Worm (Caenorhabditis elegans) whole organism, L4 larva: ENCODE results near the gene Y39A1A.17.

Source experiments
- D1046.2 ChIP-seq: fragments of 200-800 bp; sonication (Bioruptor generic); IDR thresholded peaks from 2 replicates; pipeline ENCODE4 v1.3.6; 2022; ENCODE audit warnings: missing genetic modification characterization, missing compliant biosample characterization
- F26F4.8 ChIP-seq: fragments of 200-800 bp; sonication (Bioruptor generic); conservative IDR thresholded peaks from 2 replicates; pipeline ENCODE4 v1.3.6; 2022; ENCODE audit warnings: missing genetic modification characterization, missing compliant biosample characterization
- F49E8.2 ChIP-seq: sonication (generic microtip); optimal IDR thresholded peaks from 2 replicates; lab custom pipeline; 2016; ENCODE audit warnings: missing compliant biosample characterization, mild to moderate bottlenecking, missing genetic modification characterization, borderline replicate concordance
- R02D3.7 ChIP-seq: fragments of 150-350 bp; sonication (generic microtip); optimal IDR thresholded peaks from 3 replicates; lab custom pipeline; 2014; ENCODE audit warnings: missing biosample characterization, missing genetic modification characterization
- aha-1 ChIP-seq: fragments of 150-350 bp; peaks from one replicate; lab custom pipeline; 2014; ENCODE audit warnings: missing biosample characterization, missing genetic modification characterization
- ama-1 ChIP-seq: fragments of 150-350 bp; optimal IDR thresholded peaks from 2 replicates; lab custom pipeline; 2014; ENCODE audit warnings: inconsistent platforms, mixed read lengths
- ceh-62 ChIP-seq: sonication (generic microtip); optimal IDR thresholded peaks from 2 replicates; lab custom pipeline; 2017; ENCODE audit warnings: missing biosample characterization, missing genetic modification characterization
- cey-2 ChIP-seq: sonication (generic microtip); optimal IDR thresholded peaks from 3 replicates; lab custom pipeline; 2017; ENCODE audit warnings: missing genetic modification characterization, mild to moderate bottlenecking, missing compliant biosample characterization, antibody characterized with exemption, borderline replicate concordance; ENCODE audit not compliant: insufficient read depth
- daf-12 ChIP-seq: fragments of 150-350 bp; optimal IDR thresholded peaks from 2 replicates; lab custom pipeline; 2014; ENCODE audit warnings: missing biosample characterization, missing genetic modification reagents, missing genetic modification characterization
- daf-16 ChIP-seq, 3 experiments: sonication (generic microtip); optimal IDR thresholded peaks; 2 replicates each; lab custom pipeline; 2016 to 2017; ENCODE audit warnings: missing genetic modification characterization in 3 of 3, missing genetic modification reagents in 3 of 3, mild to moderate bottlenecking in 2 of 3, missing compliant biosample characterization in 2 of 3, missing biosample characterization in 1 of 3, moderate library complexity in 1 of 3
- daf-19 ChIP-seq: fragments of 200-800 bp; sonication (Bioruptor generic); conservative IDR thresholded peaks from 2 replicates; pipeline ENCODE4 v1.3.6; 2022; ENCODE audit warnings: missing genetic modification characterization, missing compliant biosample characterization
- dmd-6 ChIP-seq: fragments of 200-800 bp; sonication (Bioruptor generic); IDR thresholded peaks from 2 replicates; pipeline ENCODE4 v1.3.6; 2022; ENCODE audit warnings: missing genetic modification reagents, missing genetic modification characterization, missing compliant biosample characterization
- dmd-9 ChIP-seq: fragments of 200-800 bp; sonication (Bioruptor generic); IDR thresholded peaks from 2 replicates; pipeline ENCODE4 v1.3.6; 2022; ENCODE audit warnings: missing genetic modification reagents, missing genetic modification characterization, missing compliant biosample characterization
- dpl-1 ChIP-seq: fragments of 150-350 bp; optimal IDR thresholded peaks from 2 replicates; lab custom pipeline; 2014; ENCODE audit warnings: missing biosample characterization, missing genetic modification reagents, missing genetic modification characterization
- duxl-1 ChIP-seq: sonication (generic microtip); optimal IDR thresholded peaks from 2 replicates; lab custom pipeline; 2016; ENCODE audit warnings: mild to moderate bottlenecking, missing genetic modification characterization, moderate library complexity, missing compliant biosample characterization; ENCODE audit not compliant: poor library complexity
- dve-1 ChIP-seq: sonication (generic microtip); optimal IDR thresholded peaks from 2 replicates; lab custom pipeline; 2017; ENCODE audit warnings: antibody characterized with exemption, mild to moderate bottlenecking, missing genetic modification characterization, missing compliant biosample characterization; ENCODE audit not compliant: insufficient read depth
- fkh-10 ChIP-seq: fragments of 150-350 bp; optimal IDR thresholded peaks from 2 replicates; lab custom pipeline; 2014; ENCODE audit warnings: missing biosample characterization, missing genetic modification reagents, missing genetic modification characterization
- hlh-30 ChIP-seq: sonication (generic microtip); optimal IDR thresholded peaks from 2 replicates; lab custom pipeline; 2017; ENCODE audit warnings: antibody characterized with exemption, mild to moderate bottlenecking, missing genetic modification characterization, missing compliant biosample characterization; ENCODE audit not compliant: insufficient read depth
- hmg-1.1 ChIP-seq: fragments of 200-800 bp; sonication (Bioruptor generic); IDR thresholded peaks from 2 replicates; pipeline ENCODE4 v1.3.6; 2022; ENCODE audit warnings: missing genetic modification reagents, missing genetic modification characterization, missing compliant biosample characterization
- jun-1 ChIP-seq: fragments of 150-350 bp; optimal IDR thresholded peaks from 2 replicates; lab custom pipeline; 2014; ENCODE audit warnings: missing biosample characterization, missing genetic modification reagents, missing genetic modification characterization
- lin-13 ChIP-seq: fragments of 150-350 bp; optimal IDR thresholded peaks from 2 replicates; lab custom pipeline; 2014; ENCODE audit warnings: missing biosample characterization, missing genetic modification reagents, missing genetic modification characterization
- lin-29 ChIP-seq: fragments of 200-800 bp; sonication (Bioruptor generic); IDR thresholded peaks from 2 replicates; pipeline ENCODE4 v1.3.6; 2022; ENCODE audit warnings: missing genetic modification reagents, missing genetic modification characterization, missing compliant biosample characterization
- lin-38 ChIP-seq: fragments of 200-800 bp; sonication (Bioruptor generic); IDR thresholded peaks from 2 replicates; pipeline ENCODE4 v1.3.6; 2022; ENCODE audit warnings: missing genetic modification reagents, missing genetic modification characterization, missing compliant biosample characterization
- lir-3 ChIP-seq: sonication (generic microtip); optimal IDR thresholded peaks from 2 replicates; lab custom pipeline; 2016; ENCODE audit warnings: mild to moderate bottlenecking, missing genetic modification characterization, missing compliant biosample characterization
- mdl-1 ChIP-seq, 2 experiments: fragments of 150-350 bp in 1 of 2; sonication (generic microtip) in 1 of 2; optimal IDR thresholded peaks; 2 replicates each; lab custom pipeline; 2014 to 2017; ENCODE audit warnings: missing biosample characterization in 2 of 2, missing genetic modification characterization in 2 of 2
- mxl-3 ChIP-seq: fragments of 200-800 bp; sonication (Bioruptor generic); optimal IDR thresholded peaks from 2 replicates; lab custom pipeline; 2018; ENCODE audit warnings: mild to moderate bottlenecking, missing genetic modification characterization, missing compliant biosample characterization
- nhr-25 ChIP-seq: sonication (generic microtip); optimal IDR thresholded peaks from 2 replicates; lab custom pipeline; 2017; ENCODE audit warnings: missing genetic modification characterization, mild to moderate bottlenecking, missing compliant biosample characterization, antibody characterized with exemption, moderate library complexity, borderline replicate concordance; ENCODE audit not compliant: insufficient read depth
- nhr-28 ChIP-seq: fragments of 150-350 bp; optimal IDR thresholded peaks from 2 replicates; lab custom pipeline; 2014; ENCODE audit warnings: missing biosample characterization, missing genetic modification characterization
- nhr-41 ChIP-seq: fragments of 200-800 bp; sonication (Bioruptor generic); IDR thresholded peaks from 2 replicates; pipeline ENCODE4 v1.3.6; 2022; ENCODE audit warnings: missing genetic modification reagents, missing genetic modification characterization, missing compliant biosample characterization
- nhr-77 ChIP-seq: fragments of 150-350 bp; optimal IDR thresholded peaks from 2 replicates; lab custom pipeline; 2014; ENCODE audit warnings: missing biosample characterization, missing genetic modification characterization
- pqm-1 ChIP-seq: sonication (generic microtip); optimal IDR thresholded peaks from 2 replicates; lab custom pipeline; 2017; ENCODE audit warnings: missing biosample characterization, missing genetic modification characterization
- sdz-12 ChIP-seq: fragments of 200-800 bp; sonication (Bioruptor generic); optimal IDR thresholded peaks from 2 replicates; lab custom pipeline; 2018; ENCODE audit warnings: mild to moderate bottlenecking, missing genetic modification characterization, missing compliant biosample characterization
- set-16 ChIP-seq: fragments of 200-800 bp; sonication (Bioruptor generic); IDR thresholded peaks from 2 replicates; pipeline ENCODE4 v1.3.6; 2022; ENCODE audit warnings: missing genetic modification reagents, missing genetic modification characterization, missing compliant biosample characterization
- skn-1 ChIP-seq: fragments of 150-350 bp; optimal IDR thresholded peaks from 2 replicates; lab custom pipeline; 2014; ENCODE audit warnings: missing biosample characterization, missing genetic modification characterization
- snpc-1.2 ChIP-seq: fragments of 200-800 bp; sonication (Bioruptor generic); IDR thresholded peaks from 2 replicates; pipeline ENCODE4 v1.3.6; 2022; ENCODE audit warnings: missing genetic modification reagents, missing genetic modification characterization, missing compliant biosample characterization
- spr-3 ChIP-seq: fragments of 200-800 bp; sonication (Bioruptor generic); optimal IDR thresholded peaks from 2 replicates; lab custom pipeline; 2018; ENCODE audit warnings: mild to moderate bottlenecking, missing genetic modification characterization, missing compliant biosample characterization
- tra-1 ChIP-seq: fragments of 200-800 bp; sonication (Bioruptor generic); IDR thresholded peaks from 2 replicates; pipeline ENCODE4 v1.3.6; 2022; ENCODE audit warnings: missing genetic modification reagents, missing genetic modification characterization, missing compliant biosample characterization
- unc-62 ChIP-seq, 3 experiments: fragments of 150-350 bp in 1 of 3; sonication (generic microtip); optimal IDR thresholded peaks in 2 of 3; peaks in 1 of 3; 1 replicate in 1 of 3; 2 replicates in 2 of 3; lab custom pipeline; 2014 to 2017; ENCODE audit warnings: missing biosample characterization in 3 of 3, missing genetic modification characterization in 3 of 3, missing genetic modification reagents in 3 of 3, missing genotype in 1 of 3
- zip-11 ChIP-seq: fragments of 200-800 bp; sonication (Bioruptor generic); IDR thresholded peaks from 2 replicates; pipeline ENCODE4 v1.3.6; 2022; ENCODE audit warnings: missing genetic modification characterization, missing compliant biosample characterization

Y39A1A.17 gene

ce11 chrIII:10666640-10667039 lies 24.3 kb downstream of the Y39A1A.17 start:
- TF ChIP-seq mxl-3 (GFP tag; lab: Kevin White, UChicago) (no peak), zip-11 (GFP tag; lab: Robert Waterston, UW) (no peak), F26F4.8 (GFP tag; lab: Robert Waterston, UW) (no peak), hmg-1.1 (0 out of 2 replicates have a peak, but pooled peaks have one; percentile 8), nhr-77 (no peak), snpc-1.2 (0 out of 2 replicates have a peak, but pooled peaks have one; percentile 28), unc-62 (GFP tag; optimal IDR thresholded peaks at IDR 0.05 in 1 of 2; lab: Kevin White, UChicago) (peak in 1 of 2 experiments; percentile 26), unc-62 (tag; optimal IDR thresholded peaks at IDR 0.05; lab: Kevin White, UChicago) (no peak)

DNA sequence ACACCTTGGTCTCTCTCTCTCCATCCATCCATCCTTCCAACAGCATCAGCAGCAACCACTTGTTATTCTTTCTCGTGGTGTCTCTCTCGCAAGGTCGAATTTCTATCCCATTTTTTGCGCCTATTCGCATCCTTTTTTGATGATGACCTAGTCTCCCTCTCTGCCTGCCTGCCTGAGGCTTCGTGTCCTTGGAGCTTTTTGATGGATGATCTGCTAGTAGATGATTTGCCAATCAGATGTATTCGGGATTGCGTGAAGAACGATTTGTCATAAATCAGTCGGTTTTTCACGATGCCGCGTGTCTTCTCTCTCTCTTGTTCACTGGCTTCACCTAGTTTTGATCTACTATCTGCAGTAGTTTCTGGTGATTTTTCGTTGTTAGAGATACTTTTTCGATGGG lies 29.6 kb downstream of the Y39A1A.17 start:
- TF ChIP-seq nhr-28 (peak; percentile 44), mxl-3 (GFP tag; lab: Kevin White, UChicago) (peak; percentile 28), nhr-25 (tag; lab: Kevin White, UChicago) (peak; percentile 41), unc-62 (GFP tag; optimal IDR thresholded peaks at IDR 0.05 in 1 of 2; lab: Kevin White, UChicago) (peak in 1 of 2 experiments; percentile 66), unc-62 (tag; optimal IDR thresholded peaks at IDR 0.05; lab: Kevin White, UChicago) (no peak), duxl-1 (no peak), fkh-10 (GFP tag; lab: Kevin White, UChicago) (no peak), aha-1 (tag; lab: Kevin White, UChicago) (peak; percentile 83), daf-12 (tag; lab: Kevin White, UChicago) (no peak), hlh-30 (tag; lab: Kevin White, UChicago) (peak; percentile 26), mdl-1 (tag; optimal IDR thresholded peaks at IDR 0.05; lab: Kevin White, UChicago) (peak in 1 of 2 experiments; percentile 43)

DNA sequence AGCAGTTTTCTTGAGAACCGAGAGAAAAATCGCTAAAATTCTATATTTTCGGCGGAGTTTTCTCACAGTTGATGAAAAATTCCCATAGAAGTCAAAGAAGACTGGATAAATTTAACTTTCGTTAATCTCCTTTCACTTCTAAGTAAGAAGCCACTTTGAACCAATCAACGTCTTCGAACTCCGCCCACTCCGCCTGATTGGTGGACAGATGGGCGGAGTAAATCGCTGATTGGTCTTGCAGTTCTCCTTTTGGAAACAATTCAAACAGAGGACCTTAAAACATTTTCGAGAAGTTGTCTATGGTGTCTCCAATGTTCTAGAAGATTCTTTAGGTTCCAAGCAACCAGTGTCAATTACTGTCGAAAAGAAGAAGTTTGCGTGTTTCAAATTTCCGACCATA lies 32.5 kb downstream of the Y39A1A.17 start:
- TF ChIP-seq lin-13 (GFP tag; lab: Kevin White, UChicago): no peak
- TF ChIP-seq aha-1 (tag; lab: Kevin White, UChicago): peak; percentile 64
- no peak for TF ChIP-seq set-16
- no peak for TF ChIP-seq jun-1 (tag; lab: Kevin White, UChicago)

DNA sequence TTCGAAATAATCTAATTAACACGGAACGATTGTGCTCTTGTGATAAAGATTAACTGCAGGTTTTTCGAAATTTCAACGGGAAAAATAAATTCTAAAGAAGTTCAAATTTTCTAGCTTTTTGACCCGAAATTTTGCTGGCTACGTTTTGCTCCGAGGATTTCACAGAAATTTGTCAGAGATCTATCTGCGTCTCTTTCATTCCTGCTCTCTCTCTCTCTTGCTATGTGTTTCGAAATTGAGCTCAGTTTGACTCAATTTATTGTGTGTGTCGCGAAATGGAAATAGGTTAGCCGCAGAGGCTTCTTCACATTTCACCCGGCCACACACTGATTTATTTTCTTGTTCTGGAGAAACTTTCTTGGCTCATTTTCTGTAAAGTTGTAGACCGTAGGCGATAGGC lies 33.3 kb downstream of the Y39A1A.17 start:
- TF ChIP-seq hmg-1.1: 0 out of 2 replicates have a peak, but pooled peaks have one; percentile 18
- no peak for TF ChIP-seq F49E8.2
- peak; percentile 75 for TF ChIP-seq aha-1 (tag; lab: Kevin White, UChicago)
- peak in 1 of 2 experiments; percentile 7 for TF ChIP-seq unc-62 (GFP tag; optimal IDR thresholded peaks at IDR 0.05 in 1 of 2; lab: Kevin White, UChicago)
- no peak for TF ChIP-seq unc-62 (tag; optimal IDR thresholded peaks at IDR 0.05; lab: Kevin White, UChicago)

- no peak for TF ChIP-seq sdz-12 (GFP tag; lab: Kevin White, UChicago)
- TF ChIP-seq pqm-1 (tag; lab: Kevin White, UChicago): peak; percentile 57
- TF ChIP-seq dpl-1: peak; percentile 5
- TF ChIP-seq hlh-30 (tag; lab: Kevin White, UChicago): no peak
- no peak for TF ChIP-seq daf-16 (GFP tag; optimal IDR thresholded peaks at IDR 0.05; lab: Kevin White, UChicago)
- TF ChIP-seq daf-16 (tag; optimal IDR thresholded peaks at IDR 0.05; lab: Kevin White, UChicago): peak; percentile 37
- TF ChIP-seq nhr-28: peak; percentile 26
- TF ChIP-seq ama-1: no peak
- TF ChIP-seq dve-1: peak; percentile 39
- TF ChIP-seq dmd-6: peak; percentile 46; the same call in 1 of the 2 replicates
- TF ChIP-seq, all 104 proteins: peak for 6
These were observed 34.9 kb downstream of the Y39A1A.17 start for ce11 chrIII:10656069-10656468.

ce11 chrIII:10654718-10655117 lies 36.2 kb downstream of the Y39A1A.17 start, which contains the start of gene cnt-2:
Gene cnt-2 (plus strand): TSS chrIII:10655018.
- no peak for TF ChIP-seq R02D3.7 (tag; lab: Kevin White, UChicago)
- TF ChIP-seq D1046.2: no peak
- TF ChIP-seq dmd-9 (GFP tag; lab: Robert Waterston, UW): no peak
- no peak for TF ChIP-seq hmg-1.1
- no peak for TF ChIP-seq nhr-41
- TF ChIP-seq ceh-62 (tag; lab: Kevin White, UChicago): no peak
- TF ChIP-seq tra-1 (GFP tag; lab: Robert Waterston, UW): no peak
- TF ChIP-seq F26F4.8 (GFP tag; lab: Robert Waterston, UW): no peak
- no peak for TF ChIP-seq cey-2 (tag; lab: Kevin White, UChicago)
- TF ChIP-seq lin-29: no peak
- TF ChIP-seq daf-19 (GFP tag; lab: Robert Waterston, UW): no peak
- TF ChIP-seq skn-1 (tag; lab: Kevin White, UChicago): no peak
- TF ChIP-seq spr-3: no peak
- TF ChIP-seq lin-38 (GFP tag; lab: Robert Waterston, UW): no peak
- TF ChIP-seq mxl-3 (GFP tag; lab: Kevin White, UChicago): no peak
- no peak for TF ChIP-seq duxl-1
- TF ChIP-seq zip-11 (GFP tag; lab: Robert Waterston, UW): no peak
- TF ChIP-seq lir-3: no peak
